Worm (Caenorhabditis elegans): ENCODE results near the gene T23G4.127.

ce11 chrIV:13664090-13664489 is 34.4 kb downstream of the T23G4.127 start, which contains the start of gene Y45F10C.4:
- TF ChIP-seq mab-5 (tag; optimal IDR thresholded peaks at IDR 0.05) (no peak), ztf-11 (tag; optimal IDR thresholded peaks at IDR 0.05) (no peak), unc-62 (GFP tag; optimal IDR thresholded peaks at IDR 0.05) (no peak)
